Worm (Caenorhabditis elegans): Measurements from ENCODE around the gene Y34B4A.10.

ce11 chrX:5293862-5294261, 44.2 kb downstream of the Y34B4A.10 start:
- TF ChIP-seq ceh-13 (GFP tag; optimal IDR thresholded peaks at IDR 0.05) (no peak), pes-1 (GFP tag; IDR thresholded peaks at IDR 0.05) (no peak), scrt-1 (GFP tag; IDR thresholded peaks at IDR 0.05) (no peak), ets-7 (tag; optimal IDR thresholded peaks at IDR 0.05) (no peak), B0310.2 (tag; optimal IDR thresholded peaks at IDR 0.05) (no peak), ama-1 (optimal IDR thresholded peaks at IDR 0.05) (no peak), tbx-11 (GFP tag; IDR thresholded peaks at IDR 0.05) (no peak)

All from whole organism, early embryonic.